Fruit fly (Drosophila melanogaster) whole organism, embryonic: ENCODE results near the gene CheA7a.

Experiments used
- B-H1 ChIP-seq: fragments of 200-800 bp; sonication (Bioruptor generic); IDR thresholded peaks from 3 replicates; pipeline ENCODE4 v1.3.6; 2022; ENCODE audit warnings: missing biosample characterization, missing genetic modification characterization
- CG11560 ChIP-seq: fragments of 200-800 bp; sonication (Bioruptor generic); IDR thresholded peaks from 3 replicates; pipeline ENCODE4 v1.3.6; 2022; ENCODE audit warnings: missing biosample characterization, missing genetic modification characterization
- CG12942 ChIP-seq: fragments of 200-800 bp; sonication (Bioruptor generic); optimal IDR thresholded peaks from 3 replicates; lab custom pipeline; 2016; ENCODE audit warnings: missing biosample characterization, missing genetic modification characterization
- CG13424 ChIP-seq: fragments of 200-800 bp; sonication (Bioruptor generic); optimal IDR thresholded peaks from 2 replicates; lab custom pipeline; 2019; ENCODE audit warnings: missing biosample characterization, mild to moderate bottlenecking, missing genetic modification characterization, moderate library complexity
- CG14014 ChIP-seq: fragments of 200-800 bp; sonication (Bioruptor generic); IDR thresholded peaks from 2 replicates; pipeline ENCODE4 v1.3.6; 2022; ENCODE audit warnings: missing biosample characterization, missing genetic modification characterization
- CG14965 ChIP-seq: fragments of 200-800 bp; sonication (Bioruptor generic); optimal IDR thresholded peaks from 2 replicates; lab custom pipeline; 2016; ENCODE audit warnings: missing biosample characterization, missing genetic modification characterization, borderline replicate concordance
- CG15011 ChIP-seq: fragments of 200-800 bp; sonication (Bioruptor generic); optimal IDR thresholded peaks from 3 replicates; lab custom pipeline; 2018; ENCODE audit warnings: missing biosample characterization, mild to moderate bottlenecking, missing genetic modification characterization
- CG15269 ChIP-seq: fragments of 200-800 bp; sonication (Bioruptor generic); optimal IDR thresholded peaks from 2 replicates; lab custom pipeline; 2018; ENCODE audit warnings: missing biosample characterization, mild to moderate bottlenecking, missing genetic modification characterization, moderate library complexity
- CG17568 ChIP-seq: fragments of 200-800 bp; sonication (Bioruptor generic); optimal IDR thresholded peaks from 2 replicates; lab custom pipeline; 2018; ENCODE audit warnings: missing biosample characterization, mild to moderate bottlenecking, missing genetic modification characterization, moderate library complexity
- CG1792 ChIP-seq: fragments of 200-800 bp; sonication (Bioruptor generic); optimal IDR thresholded peaks from 2 replicates; lab custom pipeline; 2016; ENCODE audit warnings: missing biosample characterization, missing genetic modification characterization
- CG18011 ChIP-seq: fragments of 200-800 bp; sonication (Bioruptor generic); optimal IDR thresholded peaks from 2 replicates; lab custom pipeline; 2017; ENCODE audit warnings: missing biosample characterization, missing genetic modification characterization, mild to moderate bottlenecking, moderate library complexity, missing genotype
- CG2129 ChIP-seq: fragments of 200-800 bp; sonication (Bioruptor generic); IDR thresholded peaks from 2 replicates; pipeline ENCODE4 v1.3.6; 2022; ENCODE audit warnings: missing biosample characterization, missing genetic modification characterization; ENCODE audit not compliant: partially characterized antibody
- CG2875 ChIP-seq: fragments of 200-800 bp; sonication (Bioruptor generic); optimal IDR thresholded peaks from 2 replicates; lab custom pipeline; 2017; ENCODE audit warnings: missing biosample characterization, mild to moderate bottlenecking, missing genetic modification characterization, missing genetic modification reagents
- CG30431 ChIP-seq: fragments of 200-800 bp; sonication (Bioruptor generic); optimal IDR thresholded peaks from 2 replicates; lab custom pipeline; 2017; ENCODE audit warnings: missing biosample characterization, missing genetic modification characterization
- CG3407 ChIP-seq: fragments of 200-800 bp; sonication (Bioruptor generic); optimal IDR thresholded peaks from 2 replicates; lab custom pipeline; 2018; ENCODE audit warnings: missing biosample characterization, mild to moderate bottlenecking, missing genetic modification characterization
- CG4707 ChIP-seq: fragments of 200-800 bp; sonication (Bioruptor generic); optimal IDR thresholded peaks from 2 replicates; lab custom pipeline; 2018; ENCODE audit warnings: missing biosample characterization, mild to moderate bottlenecking, missing genetic modification characterization, moderate library complexity
- CG7357 ChIP-seq: fragments of 200-800 bp; sonication (Bioruptor generic); IDR thresholded peaks from 3 replicates; pipeline ENCODE4 v1.3.6; 2022; ENCODE audit warnings: missing biosample characterization, missing genetic modification characterization
- CG7372 ChIP-seq: fragments of 200-800 bp; sonication (Bioruptor generic); IDR thresholded peaks from 2 replicates; pipeline ENCODE4 v1.3.6; 2022; ENCODE audit warnings: missing biosample characterization, missing genetic modification characterization
- CG8924 ChIP-seq: fragments of 200-800 bp; optimal IDR thresholded peaks from 3 replicates; lab custom pipeline; 2019; ENCODE audit warnings: missing biosample characterization, mild to moderate bottlenecking, missing genetic modification characterization, moderate library complexity
- CG9437 ChIP-seq: fragments of 200-800 bp; sonication (Bioruptor generic); optimal IDR thresholded peaks from 2 replicates; lab custom pipeline; 2018; ENCODE audit warnings: missing biosample characterization, mild to moderate bottlenecking, missing genetic modification characterization
- CG9817 ChIP-seq: fragments of 200-800 bp; sonication (Bioruptor generic); optimal IDR thresholded peaks from 2 replicates; lab custom pipeline; 2018; ENCODE audit warnings: missing biosample characterization, mild to moderate bottlenecking, missing genetic modification characterization, moderate library complexity
- CoRest ChIP-seq: fragments of 200-800 bp; sonication (Bioruptor generic); optimal IDR thresholded peaks from 3 replicates; lab custom pipeline; 2018; ENCODE audit warnings: missing biosample characterization, mild to moderate bottlenecking, missing genetic modification characterization, moderate library complexity
- CrebB ChIP-seq: fragments of 200-800 bp; sonication (Bioruptor generic); optimal IDR thresholded peaks from 3 replicates; lab custom pipeline; 2018; ENCODE audit warnings: missing biosample characterization, mild to moderate bottlenecking, missing genetic modification characterization
- Dad ChIP-seq: fragments of 200-800 bp; sonication (Bioruptor generic); optimal IDR thresholded peaks from 3 replicates; lab custom pipeline; 2016; ENCODE audit warnings: missing biosample characterization, missing genetic modification characterization
- Dek ChIP-seq: fragments of 200-800 bp; sonication (Bioruptor generic); optimal IDR thresholded peaks from 3 replicates; lab custom pipeline; 2019; ENCODE audit warnings: missing biosample characterization, mild to moderate bottlenecking, missing genetic modification characterization, moderate library complexity
- Fer2 ChIP-seq: fragments of 200-800 bp; sonication (Bioruptor generic); optimal IDR thresholded peaks from 2 replicates; lab custom pipeline; 2018; ENCODE audit warnings: missing biosample characterization, mild to moderate bottlenecking, missing genetic modification characterization, moderate library complexity
- HmgD ChIP-seq: fragments of 200-800 bp; sonication (Bioruptor generic); optimal IDR thresholded peaks from 3 replicates; lab custom pipeline; 2016; ENCODE audit warnings: missing biosample characterization, missing genetic modification characterization
- HmgZ ChIP-seq: fragments of 200-800 bp; sonication (Bioruptor generic); optimal IDR thresholded peaks from 2 replicates; lab custom pipeline; 2018; ENCODE audit warnings: missing biosample characterization, mild to moderate bottlenecking, missing genetic modification characterization
- Hsf ChIP-seq: fragments of 200-800 bp; sonication (Bioruptor generic); optimal IDR thresholded peaks from 3 replicates; lab custom pipeline; 2016; ENCODE audit warnings: missing biosample characterization, missing genetic modification characterization
- Lhr ChIP-seq: fragments of 200-800 bp; sonication (Bioruptor generic); optimal IDR thresholded peaks from 3 replicates; lab custom pipeline; 2017; ENCODE audit warnings: mild to moderate bottlenecking, missing biosample characterization, missing genetic modification reagents, missing genetic modification characterization
- Nf-YC ChIP-seq: fragments of 200-800 bp; optimal IDR thresholded peaks from 3 replicates; lab custom pipeline; 2019; ENCODE audit warnings: missing biosample characterization, mild to moderate bottlenecking, missing genetic modification characterization, moderate library complexity
- NfI ChIP-seq: fragments of 200-800 bp; sonication (Bioruptor generic); optimal IDR thresholded peaks from 3 replicates; lab custom pipeline; 2018; ENCODE audit warnings: missing biosample characterization, mild to moderate bottlenecking, missing genetic modification characterization, moderate library complexity
- Pdp1 ChIP-seq, 2 experiments: fragments of 200-800 bp; sonication (Bioruptor generic); optimal IDR thresholded peaks; 3 replicates each; lab custom pipeline; 2016; ENCODE audit warnings: missing biosample characterization in 2 of 2, missing genetic modification characterization in 2 of 2, mild to moderate bottlenecking in 1 of 2, moderate library complexity in 1 of 2
- Taf1 ChIP-seq: fragments of 200-800 bp; sonication (Bioruptor generic); IDR thresholded peaks from 2 replicates; pipeline ENCODE4 v1.3.6; 2022; ENCODE audit warnings: missing biosample characterization, missing genetic modification characterization
- Xrp1 ChIP-seq: fragments of 200-800 bp; sonication (Bioruptor generic); IDR thresholded peaks from 2 replicates; pipeline ENCODE4 v1.3.6; 2022; ENCODE audit warnings: missing biosample characterization, missing genetic modification characterization
- al ChIP-seq: fragments of 200-800 bp; sonication (Bioruptor generic); IDR thresholded peaks from 2 replicates; pipeline ENCODE4 v1.3.6; 2022; ENCODE audit warnings: missing biosample characterization, missing genetic modification characterization
- cas ChIP-seq: fragments of 200-800 bp; sonication (Bioruptor generic); IDR thresholded peaks from 2 replicates; pipeline ENCODE4 v1.3.6; 2022; ENCODE audit warnings: missing biosample characterization, missing genetic modification characterization
- chn ChIP-seq: fragments of 200-800 bp; sonication (Bioruptor generic); optimal IDR thresholded peaks from 2 replicates; lab custom pipeline; 2016; ENCODE audit warnings: missing biosample characterization, missing genetic modification characterization
- dan ChIP-seq: fragments of 200-800 bp; sonication (Bioruptor generic); IDR thresholded peaks from 2 replicates; pipeline ENCODE4 v1.3.6; 2022; ENCODE audit warnings: missing biosample characterization, missing genetic modification characterization
- danr ChIP-seq: fragments of 200-800 bp; sonication (Bioruptor generic); IDR thresholded peaks from 2 replicates; pipeline ENCODE4 v1.3.6; 2022; ENCODE audit warnings: missing biosample characterization, missing genetic modification characterization
- dimm ChIP-seq: fragments of 200-800 bp; sonication (Bioruptor generic); IDR thresholded peaks from 2 replicates; pipeline ENCODE4 v1.3.6; 2022; ENCODE audit warnings: missing biosample characterization, missing genetic modification characterization
- grn ChIP-seq: fragments of 200-800 bp; sonication (Bioruptor generic); optimal IDR thresholded peaks from 3 replicates; lab custom pipeline; 2017; ENCODE audit warnings: missing biosample characterization, missing genetic modification characterization
- her ChIP-seq: fragments of 200-800 bp; sonication (Bioruptor generic); optimal IDR thresholded peaks from 2 replicates; lab custom pipeline; 2016; ENCODE audit warnings: missing biosample characterization, missing genetic modification characterization
- lilli ChIP-seq: fragments of 200-800 bp; sonication (Bioruptor generic); optimal IDR thresholded peaks from 3 replicates; lab custom pipeline; 2016; ENCODE audit warnings: missing biosample characterization, missing genetic modification characterization
- lola ChIP-seq, 3 experiments: fragments of >200 bp in 2 of 3; fragments of 200-800 bp in 1 of 3; sonication (Bioruptor generic) in 1 of 3; optimal IDR thresholded peaks; 2 replicates each; lab custom pipeline; 2017 to 2019; ENCODE audit warnings: missing biosample characterization in 3 of 3, missing genetic modification characterization in 3 of 3, mild to moderate bottlenecking in 1 of 3, moderate library complexity in 1 of 3
- pros ChIP-seq: fragments of 200-800 bp; sonication (Bioruptor generic); optimal IDR thresholded peaks from 3 replicates; lab custom pipeline; 2019; ENCODE audit warnings: missing biosample characterization, mild to moderate bottlenecking, missing genetic modification characterization, moderate library complexity
- seq ChIP-seq: fragments of 200-800 bp; sonication (Bioruptor generic); IDR thresholded peaks from 2 replicates; pipeline ENCODE4 v1.3.6; 2022; ENCODE audit warnings: missing biosample characterization, missing genetic modification characterization
- sqz ChIP-seq: fragments of 200-800 bp; sonication (Bioruptor generic); optimal IDR thresholded peaks from 3 replicates; lab custom pipeline; 2018; ENCODE audit warnings: missing biosample characterization, mild to moderate bottlenecking, missing genetic modification characterization
- trem ChIP-seq: fragments of 200-800 bp; optimal IDR thresholded peaks from 3 replicates; lab custom pipeline; 2019; ENCODE audit warnings: missing biosample characterization, mild to moderate bottlenecking, missing genetic modification characterization, moderate library complexity
- ttk ChIP-seq: fragments of 200-800 bp; sonication (Bioruptor generic); IDR thresholded peaks from 2 replicates; pipeline ENCODE4 v2.1.2; 2022; ENCODE audit warnings: missing biosample characterization, missing genetic modification characterization

The CheA7a gene

dm6 chrX:7334801-7335176 lies 43.2 kb upstream of the CheA7a start (continued):
- TF ChIP-seq CG14014 (GFP tag; lab: Robert Waterston, UW) (peak; percentile 68), Xrp1 (GFP tag; lab: Robert Waterston, UW) (peak; percentile 80), CG2129 (no peak), lola (GFP tag; optimal IDR thresholded peaks at IDR 0.05; lab: Kevin White, UChicago) (peak in 1 of 3 experiments; percentile 88), Nf-YC (tag; lab: Kevin White, UChicago) (peak; percentile 80), danr (GFP tag; lab: Robert Waterston, UW) (peak; percentile 47; the same call in 1 of the 2 replicates), CG2875 (GFP tag; lab: Kevin White, UChicago) (peak; percentile 57), CG9437 (GFP tag; lab: Kevin White, UChicago) (peak; percentile 72), CG15269 (tag; lab: Kevin White, UChicago) (peak; percentile 85), CoRest (tag; lab: Kevin White, UChicago) (peak; percentile 89), CG15011 (GFP tag; lab: Kevin White, UChicago) (peak; percentile 32), cas (GFP tag; lab: Robert Waterston, UW) (peak; percentile 62), lilli (GFP tag; lab: Kevin White, UChicago) (no peak), CG14965 (GFP tag; lab: Kevin White, UChicago) (no peak), CG7357 (0 out of 3 replicates have a peak, but pooled peaks have one; percentile 40), B-H1 (GFP tag; lab: Robert Waterston, UW) (peak; percentile 33; the same call in 2 of the 3 replicates), CG12942 (GFP tag; lab: Kevin White, UChicago) (peak; percentile 14), Pdp1 (GFP tag; optimal IDR thresholded peaks at IDR 0.05; lab: Kevin White, UChicago) (no peak), Lhr (GFP tag; lab: Kevin White, UChicago) (peak; percentile 39), dan (GFP tag; lab: Robert Waterston, UW) (no peak), CG18011 (GFP tag; lab: Kevin White, UChicago) (peak; percentile 18), CrebB (tag; lab: Kevin White, UChicago) (no peak), NfI (GFP tag; lab: Kevin White, UChicago) (peak; percentile 64), chn (GFP tag; lab: Kevin White, UChicago) (no peak), Dad (GFP tag; lab: Kevin White, UChicago) (no peak), pros (GFP tag; lab: Kevin White, UChicago) (no peak), Fer2 (tag; lab: Kevin White, UChicago) (peak; percentile 42), CG8924 (tag; lab: Kevin White, UChicago) (peak; percentile 89), CG9817 (tag; lab: Kevin White, UChicago) (peak; percentile 68), CG17568 (GFP tag; lab: Kevin White, UChicago) (peak; percentile 67), CG11560 (tag; lab: Robert Waterston, UW) (peak; percentile 44; the same call in 1 of the 3 replicates), HmgZ (tag; lab: Kevin White, UChicago) (peak; percentile 61), sqz (GFP tag; lab: Kevin White, UChicago) (peak; percentile 62), CG13424 (tag; lab: Kevin White, UChicago) (peak; percentile 87), HmgD (GFP tag; lab: Kevin White, UChicago) (no peak), grn (GFP tag; lab: Kevin White, UChicago) (no peak), Hsf (GFP tag; lab: Kevin White, UChicago) (peak; percentile 2), al (GFP tag; lab: Robert Waterston, UW) (peak; percentile 59), CG30431 (GFP tag; lab: Kevin White, UChicago) (peak; percentile 38), seq (GFP tag; lab: Robert Waterston, UW) (0 out of 2 replicates have a peak, but pooled peaks have one; percentile 24), ttk (GFP tag; lab: Robert Waterston, UW) (peak; percentile 48; the same call in 1 of the 2 replicates), Dek (tag; lab: Kevin White, UChicago) (peak; percentile 76), dimm (GFP tag; lab: Robert Waterston, UW) (no peak), Taf1 (GFP tag; lab: Robert Waterston, UW) (peak; percentile 55; the same call in 1 of the 2 replicates), CG7372 (GFP tag; lab: Robert Waterston, UW) (peak; percentile 31; the same call in 1 of the 2 replicates), trem (tag; lab: Kevin White, UChicago) (peak; percentile 60), CG3407 (GFP tag; lab: Kevin White, UChicago) (peak; percentile 35), her (no peak), CG1792 (GFP tag; lab: Kevin White, UChicago) (no peak), CG4707 (GFP tag; lab: Kevin White, UChicago) (peak; percentile 2)
